Fruit fly (Drosophila melanogaster) whole organism, pupa: Measurements from ENCODE around the gene CG6707.

ENCODE experiments used
- CG10348 ChIP-seq: fragments of 200-800 bp; sonication (Bioruptor generic); IDR thresholded peaks from 2 replicates; pipeline ENCODE4 v1.3.6; 2022; ENCODE audit warnings: missing biosample characterization, missing genetic modification characterization
- CG12605 ChIP-seq: fragments of 200-800 bp; sonication (Bioruptor generic); IDR thresholded peaks from 2 replicates; pipeline ENCODE4 v1.3.6; 2022; ENCODE audit warnings: missing biosample characterization, missing genetic modification characterization
- CG13204 ChIP-seq: fragments of 200-800 bp; sonication (Bioruptor generic); optimal IDR thresholded peaks from 2 replicates; lab custom pipeline; 2018; ENCODE audit warnings: missing biosample characterization, mild to moderate bottlenecking, missing genetic modification characterization, moderate library complexity
- CG14655 ChIP-seq: fragments of 200-800 bp; sonication (Bioruptor generic); optimal IDR thresholded peaks from 3 replicates; lab custom pipeline; 2017; ENCODE audit warnings: mild to moderate bottlenecking, missing biosample characterization, missing genetic modification reagents, missing genetic modification characterization
- CG15710 ChIP-seq: fragments of 200-800 bp; sonication (Bioruptor generic); optimal IDR thresholded peaks from 2 replicates; lab custom pipeline; 2018; ENCODE audit warnings: missing biosample characterization, mild to moderate bottlenecking, missing genetic modification characterization, moderate library complexity
- CG17806 ChIP-seq: fragments of 200-800 bp; sonication (Bioruptor generic); optimal IDR thresholded peaks from 2 replicates; lab custom pipeline; 2018; ENCODE audit warnings: missing biosample characterization, mild to moderate bottlenecking, missing genetic modification characterization, moderate library complexity
- CG32121 ChIP-seq: fragments of 200-800 bp; sonication (Bioruptor generic); IDR thresholded peaks from 2 replicates; pipeline ENCODE4 v1.3.6; 2022; ENCODE audit warnings: missing biosample characterization, missing genetic modification characterization
- CG34367 ChIP-seq: fragments of 200-800 bp; sonication (Bioruptor generic); optimal IDR thresholded peaks from 2 replicates; lab custom pipeline; 2018; ENCODE audit warnings: missing biosample characterization, mild to moderate bottlenecking, missing genetic modification characterization
- CG4496 ChIP-seq: fragments of 200-800 bp; sonication (Bioruptor generic); IDR thresholded peaks from 3 replicates; pipeline ENCODE4 v1.3.6; 2022; ENCODE audit warnings: missing biosample characterization, missing genetic modification characterization
- CG8159 ChIP-seq: fragments of 200-800 bp; sonication (Bioruptor generic); optimal IDR thresholded peaks from 3 replicates; lab custom pipeline; 2018; ENCODE audit warnings: missing biosample characterization, mild to moderate bottlenecking, missing genetic modification characterization, moderate library complexity
- CG8301 ChIP-seq: fragments of 200-800 bp; sonication (Bioruptor generic); optimal IDR thresholded peaks from 2 replicates; lab custom pipeline; 2018; ENCODE audit warnings: missing biosample characterization, mild to moderate bottlenecking, missing genetic modification characterization
- CG9948 ChIP-seq: fragments of 200-800 bp; sonication (Bioruptor generic); optimal IDR thresholded peaks from 2 replicates; lab custom pipeline; 2018; ENCODE audit warnings: missing biosample characterization, mild to moderate bottlenecking, missing genetic modification characterization, moderate library complexity
- D1 ChIP-seq: fragments of 200-800 bp; sonication (Bioruptor generic); optimal IDR thresholded peaks from 2 replicates; lab custom pipeline; 2018; ENCODE audit warnings: missing biosample characterization, mild to moderate bottlenecking, missing genetic modification characterization, moderate library complexity
- EcR ChIP-seq: fragments of 200-800 bp; sonication (Bioruptor generic); optimal IDR thresholded peaks from 3 replicates; lab custom pipeline; 2019; ENCODE audit warnings: missing biosample characterization, missing genetic modification characterization, mild to moderate bottlenecking, moderate library complexity, missing genetic modification reagents
- Ets98B ChIP-seq: fragments of 200-800 bp; sonication (Bioruptor generic); IDR thresholded peaks from 2 replicates; pipeline ENCODE4 v1.3.6; 2022; ENCODE audit warnings: missing biosample characterization, missing genetic modification characterization
- Pif1A ChIP-seq: fragments of 200-800 bp; sonication (Bioruptor generic); optimal IDR thresholded peaks from 3 replicates; lab custom pipeline; 2016; ENCODE audit warnings: missing biosample characterization, missing genetic modification characterization
- Pif1B ChIP-seq: fragments of 200-800 bp; sonication (Bioruptor generic); optimal IDR thresholded peaks from 3 replicates; lab custom pipeline; 2016; ENCODE audit warnings: missing biosample characterization, missing genetic modification characterization
- Snoo ChIP-seq: fragments of 200-800 bp; sonication (Bioruptor generic); optimal IDR thresholded peaks from 3 replicates; lab custom pipeline; 2017; ENCODE audit warnings: missing biosample characterization, mild to moderate bottlenecking, missing genetic modification characterization, inconsistent platforms
- fd96Ca ChIP-seq: fragments of 200-800 bp; sonication (Bioruptor generic); IDR thresholded peaks from 3 replicates; pipeline ENCODE4 v1.3.6; 2022; ENCODE audit warnings: missing biosample characterization, missing genetic modification characterization
- gl ChIP-seq: fragments of 200-800 bp; sonication (Bioruptor generic); optimal IDR thresholded peaks from 2 replicates; lab custom pipeline; 2018; ENCODE audit warnings: missing biosample characterization, mild to moderate bottlenecking, missing genetic modification characterization
- rn ChIP-seq: fragments of 200-800 bp; sonication (Bioruptor generic); IDR thresholded peaks from 2 replicates; pipeline ENCODE4 v1.3.6; 2022; ENCODE audit warnings: missing biosample characterization, missing genetic modification characterization

CG6707 gene

dm6 chr3L:9851000-9851671, 47.2 kb downstream of the CG6707 start:
- TF ChIP-seq CG15710 (tag; lab: Kevin White, UChicago) = peak; percentile 14
- TF ChIP-seq Pif1A (GFP tag; lab: Kevin White, UChicago) = peak; percentile 3
- TF ChIP-seq CG14655 (GFP tag; lab: Kevin White, UChicago) = peak; percentile 7
- TF ChIP-seq CG9948 = peak; percentile 15
- no peak for TF ChIP-seq CG13204 (GFP tag; lab: Kevin White, UChicago)
- TF ChIP-seq CG4496 (GFP tag; lab: Robert Waterston, UW) = 0 out of 3 replicates have a peak, but pooled peaks have one; percentile 31
- no peak for TF ChIP-seq Pif1B (GFP tag; lab: Kevin White, UChicago)
- no peak for TF ChIP-seq gl (tag; lab: Kevin White, UChicago)
- TF ChIP-seq CG8159 (tag; lab: Kevin White, UChicago) = peak; percentile 22
- peak; percentile 32 for TF ChIP-seq CG17806 (tag; lab: Kevin White, UChicago)
- TF ChIP-seq, all 21 proteins: peak for 7

- TF ChIP-seq CG8301 (tag; lab: Kevin White, UChicago) = no peak
- no peak for TF ChIP-seq CG32121 (GFP tag; lab: Robert Waterston, UW)
- no peak for TF ChIP-seq CG34367 (tag; lab: Kevin White, UChicago)
- no peak for TF ChIP-seq CG9948
- no peak for TF ChIP-seq CG13204 (GFP tag; lab: Kevin White, UChicago)
- no peak for TF ChIP-seq CG15710 (tag; lab: Kevin White, UChicago)
- no peak for TF ChIP-seq Pif1A (GFP tag; lab: Kevin White, UChicago)
These were observed 48.3 kb downstream of the CG6707 start for dm6 chr3L:9850114-9850513.

- TF ChIP-seq Snoo (tag; lab: Kevin White, UChicago) = no peak
- peak; percentile 73 for TF ChIP-seq CG9948
- peak; percentile 43 for TF ChIP-seq EcR (GFP tag; lab: Kevin White, UChicago)
- peak; percentile 74 for TF ChIP-seq CG17806 (tag; lab: Kevin White, UChicago)
- peak; percentile 47; the same call in 1 of the 2 replicates for TF ChIP-seq rn (GFP tag; lab: Robert Waterston, UW)
- TF ChIP-seq CG13204 (GFP tag; lab: Kevin White, UChicago) = peak; percentile 85
- peak; percentile 84 for TF ChIP-seq CG8159 (tag; lab: Kevin White, UChicago)
- TF ChIP-seq CG4496 (GFP tag; lab: Robert Waterston, UW) = peak; percentile 81; the same call in 2 of the 3 replicates
- peak; percentile 82 for TF ChIP-seq Pif1B (GFP tag; lab: Kevin White, UChicago)
- peak; percentile 91 for TF ChIP-seq Pif1A (GFP tag; lab: Kevin White, UChicago)
- TF ChIP-seq D1 (tag; lab: Kevin White, UChicago) = peak; percentile 46
- no peak for TF ChIP-seq CG10348 (GFP tag; lab: Robert Waterston, UW)
- peak; percentile 76 for TF ChIP-seq CG34367 (tag; lab: Kevin White, UChicago)
- TF ChIP-seq CG12605 (GFP tag; lab: Robert Waterston, UW) = peak; percentile 93
- TF ChIP-seq CG8301 (tag; lab: Kevin White, UChicago) = peak; percentile 69
- TF ChIP-seq CG32121 (GFP tag; lab: Robert Waterston, UW) = no peak
- peak; percentile 97 for TF ChIP-seq gl (tag; lab: Kevin White, UChicago)
- TF ChIP-seq CG14655 (GFP tag; lab: Kevin White, UChicago) = peak; percentile 90
- peak; percentile 73 for TF ChIP-seq CG15710 (tag; lab: Kevin White, UChicago)
- TF ChIP-seq Ets98B = peak; percentile 65
- peak; percentile 55; the same call in 2 of the 3 replicates for TF ChIP-seq fd96Ca (GFP tag; lab: Robert Waterston, UW)
These were observed 49.6 kb downstream of the CG6707 start for dm6 chr3L:9848744-9849143.

dm6 chr3L:9847420-9847977, 50.9 kb downstream of the CG6707 start:
- TF ChIP-seq D1 (tag; lab: Kevin White, UChicago) = no peak
- no peak for TF ChIP-seq CG17806 (tag; lab: Kevin White, UChicago)
- peak; percentile 1 for TF ChIP-seq Pif1A (GFP tag; lab: Kevin White, UChicago)
- TF ChIP-seq fd96Ca (GFP tag; lab: Robert Waterston, UW) = 0 out of 3 replicates have a peak, but pooled peaks have one; percentile 25

- TF ChIP-seq Ets98B (no peak), gl (tag; lab: Kevin White, UChicago) (peak; percentile 44), CG8301 (tag; lab: Kevin White, UChicago) (peak; percentile 29), CG34367 (tag; lab: Kevin White, UChicago) (peak; percentile 28), CG13204 (GFP tag; lab: Kevin White, UChicago) (peak; percentile 24), EcR (GFP tag; lab: Kevin White, UChicago) (peak; percentile 33), CG4496 (GFP tag; lab: Robert Waterston, UW) (0 out of 3 replicates have a peak, but pooled peaks have one; percentile 25), CG32121 (GFP tag; lab: Robert Waterston, UW) (no peak), CG8159 (tag; lab: Kevin White, UChicago) (peak; percentile 26)
These were observed 51.6 kb downstream of the CG6707 start for dm6 chr3L:9846577-9847342.
